Fruit fly (Drosophila melanogaster): ENCODE results near the gene Gyc76C.

The Gyc76C gene

dm6 chr3L:19807103-19807502 lies 13.7 kb upstream of the Gyc76C start, which contains the start of the genes CG14104 and Kap-alpha1 (continued):
- TF ChIP-seq cas (GFP tag; IDR thresholded peaks at IDR 0.05) (0 out of 2 replicates have a peak, but pooled peaks have one; percentile 8), CG10979 (tag; optimal IDR thresholded peaks at IDR 0.05) (peak; percentile 1), chinmo (GFP tag; IDR thresholded peaks at IDR 0.05; ENCODE audit: partially characterized antibody) (peak; percentile 88), kni (GFP tag; optimal IDR thresholded peaks at IDR 0.05) (no peak), kah (GFP tag; optimal IDR thresholded peaks at IDR 0.05) (no peak), Hmr (GFP tag; optimal IDR thresholded peaks at IDR 0.05) (no peak), Hand (GFP tag; optimal IDR thresholded peaks at IDR 0.05) (no peak), pita (GFP tag; optimal IDR thresholded peaks at IDR 0.05) (no peak), CG34422 (GFP tag; IDR thresholded peaks at IDR 0.05) (peak; percentile 45; the same call in 1 of the 3 replicates), tna (GFP tag; IDR thresholded peaks at IDR 0.05; ENCODE audit: partially characterized antibody) (peak; percentile 43; the same call in 1 of the 2 replicates), corto (GFP tag; optimal IDR thresholded peaks at IDR 0.05) (no peak), CG17186 (GFP tag; optimal IDR thresholded peaks at IDR 0.05) (peak; percentile 30), Sin3A (optimal IDR thresholded peaks at IDR 0.05) (peak; percentile 20), CG31224 (GFP tag; IDR thresholded peaks at IDR 0.05) (no peak), CG12659 (GFP tag; optimal IDR thresholded peaks at IDR 0.05) (peak; percentile 42), otp (GFP tag; IDR thresholded peaks at IDR 0.05) (no peak), Dad (GFP tag; optimal IDR thresholded peaks at IDR 0.05) (no peak), gcm2 (GFP tag; optimal IDR thresholded peaks at IDR 0.05) (no peak), CG12744 (GFP tag; optimal IDR thresholded peaks at IDR 0.05) (no peak), br (optimal IDR thresholded peaks at IDR 0.05) (no peak), rib (GFP tag; IDR thresholded peaks at IDR 0.05) (no peak), slbo (GFP tag; IDR thresholded peaks at IDR 0.05) (no peak), gro (GFP tag; optimal IDR thresholded peaks at IDR 0.05) (no peak), CG10462 (GFP tag; optimal IDR thresholded peaks at IDR 0.05) (no peak), Side (GFP tag; optimal IDR thresholded peaks at IDR 0.05) (no peak), CG15011 (GFP tag; optimal IDR thresholded peaks at IDR 0.05) (no peak), CG18011 (GFP tag; optimal IDR thresholded peaks at IDR 0.05) (no peak), sr (GFP tag; IDR thresholded peaks at IDR 0.05) (no peak), CG11247 (GFP tag; IDR thresholded peaks at IDR 0.05) (no peak), ci (GFP tag; IDR thresholded peaks at IDR 0.05) (no peak), CG6854 (GFP tag; optimal IDR thresholded peaks at IDR 0.05) (no peak), trem (tag; optimal IDR thresholded peaks at IDR 0.05) (peak; percentile 52), HmgD (GFP tag; optimal IDR thresholded peaks at IDR 0.05) (no peak), gsb (GFP tag; IDR thresholded peaks at IDR 0.05) (no peak), maf-S (GFP tag; optimal IDR thresholded peaks at IDR 0.05) (no peak), gfzf (GFP tag; optimal IDR thresholded peaks at IDR 0.05) (peak; percentile 11), chif (GFP tag; optimal IDR thresholded peaks at IDR 0.05) (no peak), Eip74EF (GFP tag; optimal IDR thresholded peaks at IDR 0.05) (no peak), Dp (GFP tag; optimal IDR thresholded peaks at IDR 0.05) (peak; percentile 31), trh (GFP tag; optimal IDR thresholded peaks at IDR 0.05) (no peak), B-H2 (GFP tag; optimal IDR thresholded peaks at IDR 0.05) (no peak), MESR4 (GFP tag; optimal IDR thresholded peaks at IDR 0.05) (peak; percentile 96), CG16813 (GFP tag; IDR thresholded peaks at IDR 0.05; ENCODE audit: partially characterized antibody) (peak; percentile 63), Xbp1 (GFP tag; optimal IDR thresholded peaks at IDR 0.05) (no peak), TFAM (GFP tag; optimal IDR thresholded peaks at IDR 0.05) (no peak), crc (GFP tag; optimal IDR thresholded peaks at IDR 0.05) (no peak), CG10274 (GFP tag; optimal IDR thresholded peaks at IDR 0.05) (no peak), CG17328 (GFP tag; IDR thresholded peaks at IDR 0.05) (no peak), nau (GFP tag; optimal IDR thresholded peaks at IDR 0.05) (no peak), Med (GFP tag) (peak; percentile 85), chm (GFP tag; IDR thresholded peaks at IDR 0.05) (no peak), sug (tag; optimal IDR thresholded peaks at IDR 0.05) (peak; percentile 30)
